Worm (Caenorhabditis elegans) whole organism, midembryonic: ENCODE results near the gene ttr-7.

Experiments
- T22C8.4 ChIP-seq: fragments of 200-800 bp; sonication (Bioruptor generic); IDR thresholded peaks from 2 replicates; pipeline ENCODE4 v1.3.6; 2022; ENCODE audit warnings: missing genetic modification characterization, missing compliant biosample characterization
- cog-1 ChIP-seq: sonication (generic microtip); optimal IDR thresholded peaks from 2 replicates; lab custom pipeline; 2016; ENCODE audit warnings: missing genetic modification characterization, missing compliant biosample characterization
- flt-1 ChIP-seq: fragments of 200-800 bp; sonication (Bioruptor generic); IDR thresholded peaks from 2 replicates; pipeline ENCODE4 v1.3.6; 2022; ENCODE audit warnings: missing genetic modification characterization, missing compliant biosample characterization
- klf-2 ChIP-seq: fragments of 200-800 bp; sonication (Bioruptor generic); conservative IDR thresholded peaks from 2 replicates; pipeline ENCODE4 v1.3.6; 2022; ENCODE audit warnings: missing genetic modification reagents, missing genetic modification characterization, missing compliant biosample characterization
- med-1 ChIP-seq: sonication (generic microtip); optimal IDR thresholded peaks from 2 replicates; lab custom pipeline; 2017; ENCODE audit warnings: missing genetic modification characterization, mild to moderate bottlenecking, missing compliant biosample characterization, antibody characterized with exemption, missing genetic modification reagents; ENCODE audit not compliant: insufficient read depth
- ref-1 ChIP-seq: fragments of 200-800 bp; sonication (Bioruptor generic); conservative IDR thresholded peaks from 2 replicates; pipeline ENCODE4 v1.3.6; 2022; ENCODE audit warnings: missing genetic modification reagents, missing genetic modification characterization, missing compliant biosample characterization
- tab-1 ChIP-seq: fragments of 200-800 bp; sonication (Bioruptor generic); IDR thresholded peaks from 2 replicates; pipeline ENCODE4 v1.3.6; 2022; ENCODE audit warnings: missing genetic modification characterization, missing compliant biosample characterization
- ztf-23 ChIP-seq: fragments of 200-800 bp; sonication (Bioruptor generic); IDR thresholded peaks from 2 replicates; pipeline ENCODE4 v1.3.6; 2022; ENCODE audit warnings: missing genetic modification reagents, missing genetic modification characterization, missing compliant biosample characterization
- ztf-29 ChIP-seq: fragments of 200-800 bp; sonication (Bioruptor generic); IDR thresholded peaks from 2 replicates; pipeline ENCODE4 v1.3.6; 2022; ENCODE audit warnings: missing genetic modification reagents, missing genetic modification characterization, missing compliant biosample characterization

DNA sequence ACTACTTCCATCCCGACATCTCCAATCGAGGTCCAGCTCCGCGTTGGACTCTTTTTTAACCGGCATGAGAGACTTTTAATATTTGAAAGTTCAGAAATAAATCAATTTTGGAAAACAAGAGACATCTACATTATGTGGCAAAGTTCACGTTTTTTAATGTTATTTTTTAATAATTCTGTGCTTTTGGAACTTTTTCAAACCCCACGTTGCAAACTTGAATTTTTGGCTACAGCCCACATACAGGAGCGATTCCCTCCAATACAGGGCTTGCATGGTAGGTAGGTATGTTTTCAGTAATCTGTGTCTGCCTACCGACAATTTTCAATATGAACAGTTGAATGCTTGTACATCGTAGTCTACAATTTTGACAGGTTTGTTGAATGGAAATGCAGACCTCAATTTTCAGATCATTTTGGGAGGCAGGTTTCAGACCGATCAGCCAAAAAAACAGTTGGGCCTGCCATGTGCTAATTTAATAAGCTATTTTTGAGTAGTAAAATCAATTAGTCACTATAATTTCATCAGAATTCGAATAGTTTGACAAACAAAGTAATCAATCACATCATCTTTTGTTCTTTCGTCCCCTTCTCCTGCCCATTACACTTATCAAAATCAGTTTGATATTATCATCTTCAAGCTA lies at the start of gene ttr-7, which contains the start of gene Y55B1AR.4:
- no peak for TF ChIP-seq flt-1 (GFP tag; lab: Robert Waterston, UW)
- TF ChIP-seq klf-2 = no peak
- no peak for TF ChIP-seq tab-1 (GFP tag; lab: Robert Waterston, UW)
- TF ChIP-seq ztf-29 (GFP tag; lab: Robert Waterston, UW) = no peak
- TF ChIP-seq cog-1 (tag; lab: Kevin White, UChicago) = no peak
- TF ChIP-seq med-1 = no peak
- no peak for TF ChIP-seq ref-1
- TF ChIP-seq ztf-23 (GFP tag; lab: Robert Waterston, UW) = no peak
- TF ChIP-seq T22C8.4 (GFP tag; lab: Robert Waterston, UW) = no peak
